Worm (Caenorhabditis elegans) whole organism, L1 larva: Measurements from ENCODE around the gene K02E7.11.

Experiments
- alr-1 ChIP-seq: fragments of 200-800 bp; sonication (Bioruptor generic); optimal IDR thresholded peaks from 2 replicates; lab custom pipeline; 2018; ENCODE audit warnings: borderline replicate concordance, mild to moderate bottlenecking, missing genetic modification characterization, missing compliant biosample characterization
- aly-2 ChIP-seq: fragments of 150-350 bp; optimal IDR thresholded peaks from 2 replicates; lab custom pipeline; 2014; ENCODE audit warnings: missing biosample characterization, missing genetic modification characterization
- elt-3 ChIP-seq, 6 experiments: fragments of 150-350 bp in 1 of 6; sonication (generic microtip); optimal IDR thresholded peaks; 2 replicates each; lab custom pipeline; 2017 to 2018; ENCODE audit warnings: missing biosample characterization in 6 of 6, missing genetic modification characterization in 6 of 6, inconsistent platforms in 1 of 6
- fkh-10 ChIP-seq: sonication (generic microtip); optimal IDR thresholded peaks from 2 replicates; lab custom pipeline; 2017; ENCODE audit warnings: missing biosample characterization, missing genetic modification reagents, missing genetic modification characterization
- fkh-8 ChIP-seq: sonication (generic microtip); optimal IDR thresholded peaks from 2 replicates; lab custom pipeline; 2016; ENCODE audit warnings: mild to moderate bottlenecking, missing genetic modification characterization, missing compliant biosample characterization
- lin-13 ChIP-seq: fragments of 150-350 bp; optimal IDR thresholded peaks from 2 replicates; lab custom pipeline; 2014; ENCODE audit warnings: missing biosample characterization, missing genetic modification reagents, missing genetic modification characterization
- lsy-2 ChIP-seq, 2 experiments: fragments of 150-350 bp; optimal IDR thresholded peaks; 2 replicates each; lab custom pipeline; 2014; ENCODE audit warnings: missing biosample characterization in 2 of 2, missing genetic modification characterization in 2 of 2
- nhr-12 ChIP-seq: sonication (generic microtip); optimal IDR thresholded peaks from 2 replicates; lab custom pipeline; 2017; ENCODE audit warnings: missing biosample characterization, missing genetic modification characterization
- nhr-77 ChIP-seq: fragments of 150-350 bp; optimal IDR thresholded peaks from 2 replicates; lab custom pipeline; 2014; ENCODE audit warnings: missing biosample characterization, missing genetic modification characterization
- nhr-85 ChIP-seq: sonication (generic microtip); peaks from one replicate; lab custom pipeline; 2016; ENCODE audit warnings: missing genetic modification characterization, inconsistent platforms, missing compliant biosample characterization
- zag-1 ChIP-seq: fragments of 150-350 bp; optimal IDR thresholded peaks from 2 replicates; lab custom pipeline; 2014; ENCODE audit warnings: missing biosample characterization, missing genetic modification characterization
- ztf-11 ChIP-seq, 2 experiments: sonication (generic microtip); optimal IDR thresholded peaks; 2 replicates each; lab custom pipeline; 2016 to 2017; ENCODE audit warnings: missing genetic modification characterization in 2 of 2, missing biosample characterization in 1 of 2, missing compliant biosample characterization in 1 of 2

DNA sequence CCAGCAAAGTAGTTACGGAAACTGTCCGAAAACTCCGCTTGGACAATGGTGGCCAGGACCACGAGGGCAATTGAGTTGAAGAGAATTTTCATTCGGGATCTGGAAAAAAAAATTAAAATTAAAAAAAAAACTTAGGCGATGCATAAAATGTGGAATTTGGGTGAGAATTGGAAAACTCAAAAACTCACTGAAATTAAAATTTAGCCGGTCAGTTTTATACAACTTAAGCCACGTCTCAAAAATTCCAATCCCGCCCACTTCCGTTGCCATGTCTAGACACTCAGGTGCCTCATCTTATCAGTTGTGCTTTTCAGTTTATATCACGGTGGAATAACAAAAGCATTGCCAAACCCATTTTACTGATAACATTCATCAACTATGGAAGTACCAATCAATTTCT, 35.6 kb upstream of the K02E7.11 start, which contains the start of gene lips-11:
- no peak for TF ChIP-seq nhr-77 (tag; lab: Kevin White, UChicago)
- no peak for TF ChIP-seq nhr-12
- no peak for TF ChIP-seq lsy-2 (tag; optimal IDR thresholded peaks at IDR 0.05; lab: Kevin White, UChicago)
- TF ChIP-seq zag-1 (tag; lab: Kevin White, UChicago) = no peak
- no peak for TF ChIP-seq lin-13 (GFP tag; lab: Kevin White, UChicago)
- no peak for TF ChIP-seq alr-1 (tag; lab: Kevin White, UChicago)
- TF ChIP-seq fkh-8 (tag; lab: Kevin White, UChicago) = no peak
- TF ChIP-seq elt-3 (tag; optimal IDR thresholded peaks at IDR 0.05; lab: Kevin White, UChicago) = no peak
- TF ChIP-seq aly-2 (tag; lab: Kevin White, UChicago) = no peak
- TF ChIP-seq fkh-10 = no peak
- TF ChIP-seq ztf-11 (tag; optimal IDR thresholded peaks at IDR 0.05; lab: Kevin White, UChicago) = no peak
- TF ChIP-seq nhr-85 (tag; lab: Kevin White, UChicago) = no peak
